Worm (Caenorhabditis elegans): Measurements from ENCODE around the gene F53F1.6.

ce11 chrV:13394968-13395367 is 22.4 kb downstream of the F53F1.6 start:
- TF ChIP-seq B0019.2 (GFP tag; conservative IDR thresholded peaks at IDR 0.05) = no peak
- no peak for TF ChIP-seq die-1 (tag; optimal IDR thresholded peaks at IDR 0.05)
- TF ChIP-seq ztf-3 (GFP tag; optimal IDR thresholded peaks at IDR 0.05) = no peak
- no peak for TF ChIP-seq snpc-4 (GFP tag; optimal IDR thresholded peaks at IDR 0.05)
- no peak for TF ChIP-seq snpc-4 (tag; optimal IDR thresholded peaks at IDR 0.05)
- TF ChIP-seq unc-130 (GFP tag; optimal IDR thresholded peaks at IDR 0.05) = no peak
- no peak for TF ChIP-seq nfyb-1 (GFP tag; IDR thresholded peaks at IDR 0.05)
- no peak for TF ChIP-seq unc-62 (GFP tag; optimal IDR thresholded peaks at IDR 0.05)
- no peak for TF ChIP-seq ama-1 (optimal IDR thresholded peaks at IDR 0.05)
- TF ChIP-seq ama-1 (GFP tag; optimal IDR thresholded peaks at IDR 0.05) = no peak
- no peak for TF ChIP-seq madf-6 (GFP tag; IDR thresholded peaks at IDR 0.05)
